Worm (Caenorhabditis elegans): ENCODE data around the gene sta-2.

- TF ChIP-seq ztf-11 (tag; optimal IDR thresholded peaks at IDR 0.05) (no peak), unc-62 (GFP tag; optimal IDR thresholded peaks at IDR 0.05) (no peak), lin-39 (tag; optimal IDR thresholded peaks at IDR 0.05) (no peak)
Measured at ce11 chrV:9692109-9692581, 48.9 kb upstream of the sta-2 start, which contains the start of gene ztf-9.
